Worm (Caenorhabditis elegans) whole organism, early embryonic: ENCODE measurements around the gene C49H3.6.

Source experiments
- ama-1 ChIP-seq: fragments of 150-350 bp; optimal IDR thresholded peaks from 2 replicates; lab custom pipeline; 2014
- ets-7 ChIP-seq: sonication (generic microtip); optimal IDR thresholded peaks from 2 replicates; lab custom pipeline; 2016; ENCODE audit warnings: missing genotype, missing genetic modification characterization, missing compliant biosample characterization
- hnd-1 ChIP-seq: sonication (generic microtip); optimal IDR thresholded peaks from 2 replicates; lab custom pipeline; 2016; ENCODE audit warnings: missing genetic modification characterization, missing compliant biosample characterization
- tbx-37 ChIP-seq: fragments of 200-800 bp; sonication (Bioruptor generic); conservative IDR thresholded peaks from 2 replicates; pipeline ENCODE4 v1.3.6; 2022; ENCODE audit warnings: missing genetic modification reagents, missing genetic modification characterization, missing compliant biosample characterization

DNA sequence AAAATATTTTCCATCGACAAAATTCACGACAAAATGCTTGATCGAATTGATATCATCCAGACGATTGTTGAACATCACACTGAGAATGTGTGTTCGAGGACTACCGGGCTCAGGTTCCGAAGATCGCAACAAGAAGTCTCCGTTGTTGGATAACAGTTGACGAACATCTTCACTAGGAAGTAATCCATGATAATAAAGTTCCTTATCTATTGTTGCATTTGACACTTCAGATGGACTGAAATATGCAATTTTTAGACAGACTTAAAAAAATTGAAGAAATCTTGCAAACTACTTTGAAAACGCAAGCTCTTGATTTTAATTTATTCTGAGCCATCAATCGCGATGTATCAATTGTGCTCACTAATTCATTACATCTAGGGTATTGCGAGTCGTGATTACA is 26.3 kb upstream of the C49H3.6 start:
- no peak for TF ChIP-seq tbx-37
- no peak for TF ChIP-seq ama-1
- TF ChIP-seq ets-7: no peak
- no peak for TF ChIP-seq hnd-1 (tag; lab: Kevin White, UChicago)
